Worm (Caenorhabditis elegans): Measurements from ENCODE around the gene dhs-5.
A peak's percentile ranks its signal among the peaks of the same experiment; 100 is the strongest.

Gene dhs-5

DNA sequence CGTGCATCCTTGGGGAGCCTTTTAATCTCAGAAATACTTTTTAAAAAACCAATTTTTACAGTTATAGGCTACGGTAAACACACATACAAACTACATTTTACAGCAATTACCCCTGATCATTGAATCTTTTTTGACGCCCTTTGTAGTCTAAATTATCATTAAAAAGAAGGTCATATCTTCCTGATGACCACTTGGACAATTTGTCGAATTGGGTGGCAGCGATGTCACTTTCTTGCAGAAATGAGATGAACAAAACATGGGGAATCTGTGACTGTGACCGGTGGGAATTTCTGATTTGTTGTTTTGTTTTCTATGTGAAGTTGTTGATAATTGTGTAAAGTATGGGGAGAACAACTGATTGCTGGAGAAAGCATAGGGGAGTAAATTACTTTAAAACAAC lies 4.0 kb upstream of the dhs-5 start:
- TF ChIP-seq ekl-4 (GFP tag; IDR thresholded peaks at IDR 0.05): no peak
- TF ChIP-seq rpc-1 (optimal IDR thresholded peaks at IDR 0.05): no peak
- no peak for TF ChIP-seq rpc-1 (tag; optimal IDR thresholded peaks at IDR 0.05)
- TF ChIP-seq mcd-1 (GFP tag; IDR thresholded peaks at IDR 0.05): no peak
- no peak for TF ChIP-seq hmg-1.2 (GFP tag; IDR thresholded peaks at IDR 0.05)
- no peak for TF ChIP-seq tbp1 (GFP tag; optimal IDR thresholded peaks at IDR 0.05)
- no peak for TF ChIP-seq lsl-1 (GFP tag; optimal IDR thresholded peaks at IDR 0.05)
- no peak for TF ChIP-seq aptf-2 (GFP tag; conservative IDR thresholded peaks at IDR 0.05)
- no peak for TF ChIP-seq nfyb-1 (GFP tag; IDR thresholded peaks at IDR 0.05)
- no peak for TF ChIP-seq F22D6.2 (tag; optimal IDR thresholded peaks at IDR 0.05)
- TF ChIP-seq ZK185.1 (tag; optimal IDR thresholded peaks at IDR 0.05; ENCODE audit: poor library complexity, severe bottlenecking): no peak

ce11 chrII:5451278-5451677 lies 2.4 kb upstream of the dhs-5 start:
- TF ChIP-seq madf-6 (GFP tag; IDR thresholded peaks at IDR 0.05) (no peak), C17E4.6 (GFP tag; IDR thresholded peaks at IDR 0.05) (no peak), ceh-40 (GFP tag; IDR thresholded peaks at IDR 0.05) (no peak), mel-28 (tag; optimal IDR thresholded peaks at IDR 0.05; ENCODE audit: borderline replicate concordance) (no peak), Y79H2A.3 (GFP tag; conservative IDR thresholded peaks at IDR 0.05) (no peak)

DNA sequence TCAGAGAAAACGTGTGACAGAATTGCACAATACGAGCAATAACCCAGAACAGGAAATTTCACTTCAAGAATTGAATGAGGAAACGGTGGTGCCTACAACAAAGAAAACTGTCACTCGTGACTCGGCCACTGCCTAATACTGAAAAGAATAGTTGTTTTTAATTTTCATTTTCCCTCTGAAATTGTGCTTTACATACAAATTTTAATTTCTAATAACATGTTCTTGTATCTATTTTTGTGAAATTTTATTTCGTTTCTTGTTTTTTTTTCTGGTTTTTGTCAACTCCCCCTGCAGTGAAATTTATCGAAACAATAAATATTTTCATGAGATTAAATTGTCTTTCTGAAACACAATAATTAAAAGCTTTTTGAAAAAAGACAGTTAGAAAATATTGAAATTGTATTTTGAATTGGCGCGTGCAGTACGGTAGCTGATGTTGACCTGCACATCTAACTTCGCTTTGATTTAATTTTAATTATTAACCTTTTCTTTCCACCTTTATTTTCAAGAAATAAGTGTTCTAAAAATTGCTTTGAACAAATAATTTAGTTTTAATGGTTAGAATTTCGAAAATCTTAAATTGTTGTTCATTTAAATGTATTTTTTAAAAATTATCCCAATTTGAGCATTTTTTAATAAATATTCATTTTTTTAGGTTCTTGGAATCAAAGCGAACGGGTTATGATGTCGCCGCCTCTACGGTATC lies 2.2 kb downstream of the dhs-5 start, which contains the start of gene daz-1:
daz-1 (plus strand) TSS at position 656 of the 706 bp plus-strand sequence.
- no peak for TF ChIP-seq let-526 (GFP tag; IDR thresholded peaks at IDR 0.05)
- TF ChIP-seq repo-1 (tag; optimal IDR thresholded peaks at IDR 0.05): no peak
- no peak for TF ChIP-seq attf-6 (GFP tag; IDR thresholded peaks at IDR 0.05)
- TF ChIP-seq nhr-80 (tag; optimal IDR thresholded peaks at IDR 0.05): no peak
- no peak for TF ChIP-seq nhr-179 (tag; optimal IDR thresholded peaks at IDR 0.05)
- no peak for TF ChIP-seq nfya-1 (tag; optimal IDR thresholded peaks at IDR 0.05; ENCODE audit: borderline replicate concordance, insufficient read depth)
- no peak for TF ChIP-seq B0019.2 (GFP tag; conservative IDR thresholded peaks at IDR 0.05)
- no peak for TF ChIP-seq F55B11.4 (tag; optimal IDR thresholded peaks at IDR 0.05; ENCODE audit: borderline replicate concordance, insufficient read depth)
- no peak for TF ChIP-seq lin-26 (GFP tag; IDR thresholded peaks at IDR 0.05)
- no peak for TF ChIP-seq akir-1 (GFP tag; optimal IDR thresholded peaks at IDR 0.05)
- TF ChIP-seq Y67H2A.10 (GFP tag; conservative IDR thresholded peaks at IDR 0.05): no peak
- no peak for TF ChIP-seq unc-62 (GFP tag; optimal IDR thresholded peaks at IDR 0.05)
- TF ChIP-seq efl-1 (GFP tag; optimal IDR thresholded peaks at IDR 0.05): peak; percentile 95
- no peak for TF ChIP-seq sdz-38 (tag; optimal IDR thresholded peaks at IDR 0.05)
- no peak for TF ChIP-seq ceh-27 (GFP tag; optimal IDR thresholded peaks at IDR 0.05)
- TF ChIP-seq bed-1 (GFP tag; IDR thresholded peaks at IDR 0.05): no peak
- TF ChIP-seq fkh-3 (tag; optimal IDR thresholded peaks at IDR 0.05): no peak
- no peak for TF ChIP-seq K12H6.12 (tag; optimal IDR thresholded peaks at IDR 0.05)
- peak; percentile 3 for TF ChIP-seq F23B12.7 (tag; optimal IDR thresholded peaks at IDR 0.05; ENCODE audit: insufficient read depth)
- TF ChIP-seq F39B2.1 (GFP tag; IDR thresholded peaks at IDR 0.05): no peak
- TF ChIP-seq ztf-6 (GFP tag; IDR thresholded peaks at IDR 0.05): no peak
- peak; percentile 68 for TF ChIP-seq xnd-1 (tag; optimal IDR thresholded peaks at IDR 0.05)
- TF ChIP-seq hmg-1.2 (GFP tag; IDR thresholded peaks at IDR 0.05): no peak
- peak; percentile 87 for TF ChIP-seq madf-6 (GFP tag; IDR thresholded peaks at IDR 0.05)
- TF ChIP-seq tbx-9 (tag; optimal IDR thresholded peaks at IDR 0.05; ENCODE audit: borderline replicate concordance): no peak
- peak; percentile 13 for TF ChIP-seq tlf-1 (GFP tag; optimal IDR thresholded peaks at IDR 0.05)
- no peak for TF ChIP-seq ama-1 (optimal IDR thresholded peaks at IDR 0.05)
- no peak for TF ChIP-seq ama-1 (GFP tag; optimal IDR thresholded peaks at IDR 0.05)
- no peak for TF ChIP-seq ztf-25 (GFP tag; IDR thresholded peaks at IDR 0.05)
- no peak for TF ChIP-seq athp-1 (tag; optimal IDR thresholded peaks at IDR 0.05)
- TF ChIP-seq F52B5.7 (tag; optimal IDR thresholded peaks at IDR 0.05): no peak
- TF ChIP-seq lsy-27 (tag; optimal IDR thresholded peaks at IDR 0.05; ENCODE audit: borderline replicate concordance, insufficient read depth): no peak
- TF ChIP-seq mel-28 (tag; optimal IDR thresholded peaks at IDR 0.05; ENCODE audit: borderline replicate concordance): no peak
